Fruit fly (Drosophila melanogaster) whole organism, adult: Measurements from ENCODE around the gene CG9360.

Experiments
- CG11617 ChIP-seq: fragments of 200-800 bp; sonication (Bioruptor generic); optimal IDR thresholded peaks from 2 replicates; lab custom pipeline; 2017; ENCODE audit warnings: mild to moderate bottlenecking, missing biosample characterization, missing genetic modification reagents, missing genetic modification characterization
- CG12768 ChIP-seq: fragments of 200-800 bp; sonication (Bioruptor generic); optimal IDR thresholded peaks from 2 replicates; lab custom pipeline; 2017; ENCODE audit warnings: missing biosample characterization, missing genetic modification characterization, mild to moderate bottlenecking, moderate library complexity, missing genetic modification reagents
- CG14711 ChIP-seq: fragments of 200-800 bp; sonication (Bioruptor generic); optimal IDR thresholded peaks from 2 replicates; lab custom pipeline; 2018; ENCODE audit warnings: missing biosample characterization, mild to moderate bottlenecking, missing genetic modification characterization, moderate library complexity
- CG1620 ChIP-seq: fragments of 200-800 bp; sonication (Bioruptor generic); optimal IDR thresholded peaks from 2 replicates; lab custom pipeline; 2016; ENCODE audit warnings: missing biosample characterization, missing genetic modification characterization
- CG33017 ChIP-seq: fragments of 200-800 bp; sonication (Bioruptor generic); optimal IDR thresholded peaks from 2 replicates; lab custom pipeline; 2018; ENCODE audit warnings: missing biosample characterization, mild to moderate bottlenecking, missing genetic modification characterization, moderate library complexity
- CG5204 ChIP-seq: fragments of 200-800 bp; sonication (Bioruptor generic); optimal IDR thresholded peaks from 2 replicates; lab custom pipeline; 2016; ENCODE audit warnings: missing biosample characterization, missing genetic modification characterization
- CG7045 ChIP-seq: fragments of 200-800 bp; sonication (Bioruptor generic); optimal IDR thresholded peaks from 2 replicates; lab custom pipeline; 2017; ENCODE audit warnings: missing biosample characterization, mild to moderate bottlenecking, missing genetic modification characterization
- CG7101 ChIP-seq: fragments of 200-800 bp; sonication (Bioruptor generic); optimal IDR thresholded peaks from 2 replicates; lab custom pipeline; 2018; ENCODE audit warnings: missing biosample characterization, mild to moderate bottlenecking, missing genetic modification characterization, moderate library complexity
- Clk ChIP-seq: fragments of 200-800 bp; sonication (Bioruptor generic); optimal IDR thresholded peaks from 2 replicates; lab custom pipeline; 2017; ENCODE audit warnings: missing biosample characterization, missing genetic modification characterization
- Crg-1 ChIP-seq: fragments of 200-800 bp; sonication (Bioruptor generic); optimal IDR thresholded peaks from 2 replicates; lab custom pipeline; 2016; ENCODE audit warnings: missing biosample characterization, missing genetic modification characterization
- Hr96 ChIP-seq: fragments of 200-800 bp; sonication (Bioruptor generic); optimal IDR thresholded peaks from 2 replicates; lab custom pipeline; 2016; ENCODE audit warnings: missing biosample characterization, missing genetic modification characterization
- Mnt ChIP-seq: fragments of 200-800 bp; sonication (Bioruptor generic); optimal IDR thresholded peaks from 2 replicates; lab custom pipeline; 2016; ENCODE audit warnings: missing biosample characterization, mild to moderate bottlenecking, missing genetic modification characterization
- bab1 ChIP-seq: fragments of 200-800 bp; sonication (Bioruptor generic); optimal IDR thresholded peaks from 3 replicates; lab custom pipeline; 2019; ENCODE audit warnings: missing biosample characterization, mild to moderate bottlenecking, missing genetic modification characterization, moderate library complexity
- cic ChIP-seq: fragments of 200-800 bp; sonication (Bioruptor generic); optimal IDR thresholded peaks from 2 replicates; lab custom pipeline; 2017; ENCODE audit warnings: missing biosample characterization, mild to moderate bottlenecking, missing genetic modification characterization, moderate library complexity
- cnc ChIP-seq, 2 experiments: fragments of >200 bp; optimal IDR thresholded peaks; 2 replicates each; lab custom pipeline; 2017
- kay ChIP-seq: fragments of 200-800 bp; sonication (Bioruptor generic); peaks from one replicate; lab custom pipeline; 2016; ENCODE audit warnings: missing biosample characterization, missing genetic modification characterization, borderline replicate concordance
- ovo ChIP-seq: fragments of 200-800 bp; sonication (Bioruptor generic); optimal IDR thresholded peaks from 2 replicates; lab custom pipeline; 2016; ENCODE audit warnings: missing biosample characterization, missing genetic modification characterization
- pad ChIP-seq: fragments of 200-800 bp; sonication (Bioruptor generic); optimal IDR thresholded peaks from 3 replicates; lab custom pipeline; 2017; ENCODE audit warnings: missing biosample characterization, missing genetic modification characterization, mild to moderate bottlenecking, moderate library complexity, missing genetic modification reagents
- tj ChIP-seq: fragments of 200-800 bp; sonication (Bioruptor generic); optimal IDR thresholded peaks from 3 replicates; lab custom pipeline; 2017; ENCODE audit warnings: missing biosample characterization, mild to moderate bottlenecking, missing genetic modification characterization, moderate library complexity
- toe ChIP-seq: fragments of 200-800 bp; sonication (Bioruptor generic); optimal IDR thresholded peaks from 2 replicates; lab custom pipeline; 2016; ENCODE audit warnings: missing biosample characterization, missing genetic modification characterization

The CG9360 gene

DNA sequence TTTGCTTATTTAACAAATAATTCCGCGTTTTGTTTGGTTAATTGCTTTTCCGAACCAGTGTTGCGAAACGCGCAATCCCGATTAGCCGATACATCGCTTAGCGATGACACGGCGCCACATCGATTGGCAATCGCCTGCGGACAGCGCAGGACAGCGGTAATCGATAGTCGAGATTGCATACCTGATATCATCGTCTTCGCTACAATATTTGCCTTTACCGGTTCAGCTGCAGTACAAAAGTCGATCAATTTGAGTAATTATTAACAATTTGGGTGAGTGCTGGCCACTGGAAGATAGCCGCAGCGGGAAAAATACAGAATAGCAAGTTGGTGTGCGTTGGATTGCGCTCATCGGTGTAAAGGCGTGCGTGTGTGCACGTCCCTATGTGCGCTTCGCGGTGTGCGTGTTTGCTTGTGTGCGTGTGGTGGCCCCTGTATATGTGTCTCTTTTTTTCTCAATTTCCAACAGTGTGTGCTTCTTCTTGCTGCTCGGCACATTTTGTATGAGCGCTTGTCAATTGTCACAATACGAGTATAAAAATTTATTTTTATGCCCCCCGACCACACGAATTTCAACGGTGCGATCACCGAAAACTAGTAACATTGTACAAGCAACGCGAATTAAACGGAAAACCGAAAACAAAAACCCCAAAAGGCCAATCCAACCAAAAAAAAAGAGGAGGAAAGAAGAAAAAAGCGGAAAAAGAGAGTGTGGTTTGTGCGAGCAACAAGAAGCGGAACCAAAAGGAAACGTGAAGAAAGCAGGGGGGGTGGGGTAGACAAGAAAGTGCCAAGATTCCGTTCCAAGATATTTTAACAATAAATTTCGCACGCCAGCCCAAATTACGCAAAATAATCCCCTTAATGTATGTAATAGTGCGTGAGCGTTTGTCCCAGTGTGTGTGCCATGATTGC, 28.3 kb upstream of the CG9360 start, which contains the start of gene CkIIbeta:
Gene CkIIbeta (plus strand): TSS at position 119 of the 914 bp plus-strand sequence.
- TF ChIP-seq CG7101 (tag; lab: Kevin White, UChicago), result peak; percentile 53
- TF ChIP-seq cic (GFP tag; lab: Kevin White, UChicago), result no peak
- TF ChIP-seq CG14711 (tag; lab: Kevin White, UChicago), result peak; percentile 16
- TF ChIP-seq Mnt, result peak; percentile 45
- peak; percentile 74 for TF ChIP-seq ovo (GFP tag; lab: Kevin White, UChicago)
- TF ChIP-seq pad (GFP tag; lab: Kevin White, UChicago), result peak; percentile 57
- peak; percentile 21 for TF ChIP-seq CG11617 (GFP tag; lab: Kevin White, UChicago)
- peak; percentile 75 for TF ChIP-seq Crg-1
- no peak for TF ChIP-seq cnc (optimal IDR thresholded peaks at IDR 0.05; lab: Kevin White, UChicago)
- TF ChIP-seq bab1, result peak; percentile 13
- peak; percentile 75 for TF ChIP-seq CG1620

- no peak for TF ChIP-seq toe (GFP tag; lab: Kevin White, UChicago)
- TF ChIP-seq Mnt, result no peak
- TF ChIP-seq CG7045 (GFP tag; lab: Kevin White, UChicago), result no peak
- TF ChIP-seq ovo (GFP tag; lab: Kevin White, UChicago), result no peak
- no peak for TF ChIP-seq pad (GFP tag; lab: Kevin White, UChicago)
- TF ChIP-seq CG7101 (tag; lab: Kevin White, UChicago), result no peak
- no peak for TF ChIP-seq Crg-1
- TF ChIP-seq CG1620, result no peak
Measured at dm6 chrX:11788187-11788870, 23.9 kb upstream of the CG9360 start.

dm6 chrX:11787081-11787480, 22.7 kb upstream of the CG9360 start, which contains the start of gene Karl:
TSS of gene Karl (plus strand) at chrX:11787381.
- TF ChIP-seq ovo (GFP tag; lab: Kevin White, UChicago), result no peak
- TF ChIP-seq Mnt, result no peak
- no peak for TF ChIP-seq Crg-1
- no peak for TF ChIP-seq CG11617 (GFP tag; lab: Kevin White, UChicago)
- TF ChIP-seq CG14711 (tag; lab: Kevin White, UChicago), result no peak
- no peak for TF ChIP-seq kay (GFP tag; lab: Kevin White, UChicago)
- no peak for TF ChIP-seq CG12768 (GFP tag; lab: Kevin White, UChicago)
- TF ChIP-seq cic (GFP tag; lab: Kevin White, UChicago), result no peak
- no peak for TF ChIP-seq tj (GFP tag; lab: Kevin White, UChicago)

DNA sequence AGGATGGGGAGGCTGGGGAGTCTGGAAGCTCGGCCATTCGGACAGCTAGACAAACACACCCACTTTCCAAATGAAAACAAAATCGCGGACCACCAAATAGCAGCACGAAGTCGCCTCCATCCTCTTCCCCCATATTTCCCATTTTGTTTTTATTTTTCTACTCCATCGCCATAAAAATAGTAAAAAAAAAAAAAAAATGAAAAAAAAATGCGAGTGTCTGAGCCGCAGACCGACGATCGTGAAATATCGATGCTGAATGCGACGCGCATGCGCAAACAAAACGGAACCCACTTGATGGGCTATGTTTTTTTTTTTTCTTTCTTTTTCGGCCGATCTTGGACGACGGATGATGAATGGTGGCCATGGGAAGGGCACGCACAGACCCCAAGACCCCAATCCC, 20.6 kb upstream of the CG9360 start:
- no peak for TF ChIP-seq pad (GFP tag; lab: Kevin White, UChicago)
- TF ChIP-seq Mnt, result no peak
- TF ChIP-seq tj (GFP tag; lab: Kevin White, UChicago), result no peak
- TF ChIP-seq CG33017, result no peak
- no peak for TF ChIP-seq ovo (GFP tag; lab: Kevin White, UChicago)
- no peak for TF ChIP-seq bab1
- no peak for TF ChIP-seq CG7045 (GFP tag; lab: Kevin White, UChicago)
- no peak for TF ChIP-seq CG11617 (GFP tag; lab: Kevin White, UChicago)
- TF ChIP-seq CG1620, result no peak
- no peak for TF ChIP-seq kay (GFP tag; lab: Kevin White, UChicago)
- no peak for TF ChIP-seq Clk (GFP tag; lab: Kevin White, UChicago)
- TF ChIP-seq CG7101 (tag; lab: Kevin White, UChicago), result no peak
- TF ChIP-seq Crg-1, result no peak

dm6 chrX:11778734-11779220, 14.4 kb upstream of the CG9360 start, which contains the start of gene dy:
TSS of gene dy (minus strand) at chrX:11778784.
- no peak for TF ChIP-seq Crg-1
- no peak for TF ChIP-seq ovo (GFP tag; lab: Kevin White, UChicago)
- TF ChIP-seq CG12768 (GFP tag; lab: Kevin White, UChicago), result no peak
- no peak for TF ChIP-seq kay (GFP tag; lab: Kevin White, UChicago)

DNA sequence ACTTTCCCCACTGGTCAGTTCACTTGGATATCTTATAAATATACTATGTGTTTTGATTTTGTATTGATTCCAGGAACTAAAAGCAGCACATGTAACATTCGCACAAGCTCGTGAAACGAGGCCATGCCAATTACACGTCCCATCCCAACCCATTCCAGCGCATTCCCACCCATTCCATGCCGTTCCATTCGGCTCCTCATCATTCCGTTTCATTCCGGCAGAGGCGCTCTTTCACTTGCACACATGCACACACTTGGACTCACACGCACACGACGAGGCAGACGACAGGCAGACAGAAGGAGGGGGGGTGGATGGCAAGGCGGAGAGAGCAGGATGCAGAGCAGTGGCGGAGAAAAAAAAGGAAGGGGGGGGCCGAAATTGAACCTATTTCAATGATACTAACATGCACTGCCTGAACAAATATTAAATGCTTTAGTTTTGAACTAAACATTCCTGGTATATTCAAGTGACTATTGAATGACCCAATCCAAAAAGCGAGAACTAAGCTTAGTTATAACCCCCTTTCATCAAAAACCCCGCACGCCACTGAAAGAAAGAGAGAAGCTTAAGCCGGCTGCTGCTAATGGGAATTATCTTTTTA, 11.7 kb upstream of the CG9360 start:
- peak; percentile 6 for TF ChIP-seq CG7101 (tag; lab: Kevin White, UChicago)
- no peak for TF ChIP-seq CG14711 (tag; lab: Kevin White, UChicago)
- TF ChIP-seq Hr96, result peak; percentile 24
- no peak for TF ChIP-seq cnc (optimal IDR thresholded peaks at IDR 0.05; lab: Kevin White, UChicago)
- no peak for TF ChIP-seq Crg-1
- no peak for TF ChIP-seq CG12768 (GFP tag; lab: Kevin White, UChicago)
- TF ChIP-seq CG7045 (GFP tag; lab: Kevin White, UChicago), result peak; percentile 28
- no peak for TF ChIP-seq CG5204 (GFP tag; lab: Kevin White, UChicago)
